Worm (Caenorhabditis elegans) whole organism, L4 larva: ENCODE results near the gene npr-21.

ENCODE experiments used
- F10B5.3 ChIP-seq: sonication (generic microtip); optimal IDR thresholded peaks from 2 replicates; lab custom pipeline; 2016; ENCODE audit warnings: mild to moderate bottlenecking, missing genetic modification characterization, missing compliant biosample characterization
- R02D3.7 ChIP-seq: fragments of 150-350 bp; sonication (generic microtip); optimal IDR thresholded peaks from 3 replicates; lab custom pipeline; 2014; ENCODE audit warnings: missing biosample characterization, missing genetic modification characterization
- Y105C5A.15 ChIP-seq: fragments of 200-800 bp; sonication (Bioruptor generic); IDR thresholded peaks from 2 replicates; pipeline ENCODE4 v1.3.6; 2022; ENCODE audit warnings: missing genetic modification characterization, missing compliant biosample characterization
- Y5F2A.4 ChIP-seq: fragments of 200-800 bp; sonication (Bioruptor generic); optimal IDR thresholded peaks from 2 replicates; lab custom pipeline; 2018; ENCODE audit warnings: mild to moderate bottlenecking, missing genetic modification characterization, missing compliant biosample characterization
- aha-1 ChIP-seq: fragments of 150-350 bp; peaks from one replicate; lab custom pipeline; 2014; ENCODE audit warnings: missing biosample characterization, missing genetic modification characterization
- ama-1 ChIP-seq: fragments of 150-350 bp; optimal IDR thresholded peaks from 2 replicates; lab custom pipeline; 2014; ENCODE audit warnings: inconsistent platforms, mixed read lengths
- arid-1 ChIP-seq: fragments of 200-800 bp; sonication (Bioruptor generic); conservative IDR thresholded peaks from 2 replicates; pipeline ENCODE4 v1.3.6; 2022; ENCODE audit warnings: missing genetic modification reagents, missing genetic modification characterization, missing compliant biosample characterization
- ceh-20 ChIP-seq: fragments of 200-800 bp; sonication (Bioruptor generic); IDR thresholded peaks from 2 replicates; pipeline ENCODE4 v1.3.6; 2022; ENCODE audit warnings: missing genetic modification reagents, missing genetic modification characterization, missing compliant biosample characterization
- ceh-28 ChIP-seq: fragments of 150-350 bp; optimal IDR thresholded peaks from 2 replicates; lab custom pipeline; 2014; ENCODE audit warnings: missing biosample characterization, missing genetic modification reagents, missing genetic modification characterization
- ces-1 ChIP-seq: fragments of 150-350 bp; sonication (generic microtip); optimal IDR thresholded peaks from 4 replicates; lab custom pipeline; 2014; ENCODE audit warnings: missing biosample characterization, missing genetic modification reagents, missing genetic modification characterization
- cey-2 ChIP-seq: sonication (generic microtip); optimal IDR thresholded peaks from 3 replicates; lab custom pipeline; 2017; ENCODE audit warnings: missing genetic modification characterization, mild to moderate bottlenecking, missing compliant biosample characterization, antibody characterized with exemption, borderline replicate concordance; ENCODE audit not compliant: insufficient read depth
- daf-12 ChIP-seq: fragments of 150-350 bp; optimal IDR thresholded peaks from 2 replicates; lab custom pipeline; 2014; ENCODE audit warnings: missing biosample characterization, missing genetic modification reagents, missing genetic modification characterization
- daf-16 ChIP-seq, 3 experiments: sonication (generic microtip); optimal IDR thresholded peaks; 2 replicates each; lab custom pipeline; 2016 to 2017; ENCODE audit warnings: missing genetic modification characterization in 3 of 3, missing genetic modification reagents in 3 of 3, mild to moderate bottlenecking in 2 of 3, missing compliant biosample characterization in 2 of 3, missing biosample characterization in 1 of 3, moderate library complexity in 1 of 3
- dmd-6 ChIP-seq: fragments of 200-800 bp; sonication (Bioruptor generic); IDR thresholded peaks from 2 replicates; pipeline ENCODE4 v1.3.6; 2022; ENCODE audit warnings: missing genetic modification reagents, missing genetic modification characterization, missing compliant biosample characterization
- dmd-9 ChIP-seq: fragments of 200-800 bp; sonication (Bioruptor generic); IDR thresholded peaks from 2 replicates; pipeline ENCODE4 v1.3.6; 2022; ENCODE audit warnings: missing genetic modification reagents, missing genetic modification characterization, missing compliant biosample characterization
- dpl-1 ChIP-seq: fragments of 150-350 bp; optimal IDR thresholded peaks from 2 replicates; lab custom pipeline; 2014; ENCODE audit warnings: missing biosample characterization, missing genetic modification reagents, missing genetic modification characterization
- duxl-1 ChIP-seq: sonication (generic microtip); optimal IDR thresholded peaks from 2 replicates; lab custom pipeline; 2016; ENCODE audit warnings: mild to moderate bottlenecking, missing genetic modification characterization, moderate library complexity, missing compliant biosample characterization; ENCODE audit not compliant: poor library complexity
- dve-1 ChIP-seq: sonication (generic microtip); optimal IDR thresholded peaks from 2 replicates; lab custom pipeline; 2017; ENCODE audit warnings: antibody characterized with exemption, mild to moderate bottlenecking, missing genetic modification characterization, missing compliant biosample characterization; ENCODE audit not compliant: insufficient read depth
- egl-27 ChIP-seq: sonication (generic microtip); optimal IDR thresholded peaks from 3 replicates; lab custom pipeline; 2017; ENCODE audit warnings: missing biosample characterization, missing genetic modification reagents, missing genetic modification characterization
- fos-1 ChIP-seq: fragments of 150-350 bp; optimal IDR thresholded peaks from 2 replicates; lab custom pipeline; 2014; ENCODE audit warnings: missing biosample characterization, missing genetic modification characterization
- hlh-11 ChIP-seq: fragments of 200-800 bp; sonication (Bioruptor generic); optimal IDR thresholded peaks from 2 replicates; lab custom pipeline; 2018; ENCODE audit warnings: mild to moderate bottlenecking, missing genetic modification characterization, missing compliant biosample characterization
- hlh-30 ChIP-seq: sonication (generic microtip); optimal IDR thresholded peaks from 2 replicates; lab custom pipeline; 2017; ENCODE audit warnings: antibody characterized with exemption, mild to moderate bottlenecking, missing genetic modification characterization, missing compliant biosample characterization; ENCODE audit not compliant: insufficient read depth
- hmg-1.1 ChIP-seq: fragments of 200-800 bp; sonication (Bioruptor generic); IDR thresholded peaks from 2 replicates; pipeline ENCODE4 v1.3.6; 2022; ENCODE audit warnings: missing genetic modification reagents, missing genetic modification characterization, missing compliant biosample characterization
- lin-13 ChIP-seq: fragments of 150-350 bp; optimal IDR thresholded peaks from 2 replicates; lab custom pipeline; 2014; ENCODE audit warnings: missing biosample characterization, missing genetic modification reagents, missing genetic modification characterization
- lin-15B ChIP-seq: fragments of 150-350 bp; sonication (generic microtip); optimal IDR thresholded peaks from 3 replicates; lab custom pipeline; 2014; ENCODE audit warnings: missing biosample characterization, missing genetic modification characterization
- lin-29 ChIP-seq: fragments of 200-800 bp; sonication (Bioruptor generic); IDR thresholded peaks from 2 replicates; pipeline ENCODE4 v1.3.6; 2022; ENCODE audit warnings: missing genetic modification reagents, missing genetic modification characterization, missing compliant biosample characterization
- lsy-2 ChIP-seq, 2 experiments: fragments of 150-350 bp in 1 of 2; sonication (generic microtip) in 1 of 2; optimal IDR thresholded peaks; 2 replicates each; lab custom pipeline; 2014 to 2017; ENCODE audit warnings: missing biosample characterization in 2 of 2, missing genetic modification characterization in 2 of 2
- mep-1 ChIP-seq: fragments of 150-350 bp; sonication (generic microtip); optimal IDR thresholded peaks from 3 replicates; lab custom pipeline; 2014; ENCODE audit warnings: missing biosample characterization, missing genetic modification characterization
- mes-2 ChIP-seq: sonication (generic microtip); optimal IDR thresholded peaks from 2 replicates; lab custom pipeline; 2016; ENCODE audit warnings: missing genotype, mild to moderate bottlenecking, missing genetic modification characterization, missing compliant biosample characterization; ENCODE audit not compliant: poor library complexity, severe bottlenecking
- mxl-2 ChIP-seq: fragments of 200-800 bp; sonication (Bioruptor generic); conservative IDR thresholded peaks from 2 replicates; pipeline ENCODE4 v1.3.6; 2022; ENCODE audit warnings: missing genetic modification reagents, missing genetic modification characterization, missing compliant biosample characterization
- nhr-11 ChIP-seq: fragments of 150-350 bp; optimal IDR thresholded peaks from 2 replicates; lab custom pipeline; 2014; ENCODE audit warnings: missing biosample characterization, missing genetic modification characterization
- nhr-28 ChIP-seq: fragments of 150-350 bp; optimal IDR thresholded peaks from 2 replicates; lab custom pipeline; 2014; ENCODE audit warnings: missing biosample characterization, missing genetic modification characterization
- nhr-41 ChIP-seq: fragments of 200-800 bp; sonication (Bioruptor generic); IDR thresholded peaks from 2 replicates; pipeline ENCODE4 v1.3.6; 2022; ENCODE audit warnings: missing genetic modification reagents, missing genetic modification characterization, missing compliant biosample characterization
- nhr-48 ChIP-seq: sonication (generic microtip); optimal IDR thresholded peaks from 2 replicates; lab custom pipeline; 2016; ENCODE audit warnings: mild to moderate bottlenecking, missing genetic modification characterization, missing compliant biosample characterization
- nhr-6 ChIP-seq: fragments of 150-350 bp; optimal IDR thresholded peaks from 2 replicates; lab custom pipeline; 2014; ENCODE audit warnings: missing biosample characterization, missing genetic modification characterization
- nhr-76 ChIP-seq: fragments of 150-350 bp; optimal IDR thresholded peaks from 2 replicates; lab custom pipeline; 2014; ENCODE audit warnings: missing biosample characterization, missing genetic modification characterization
- nhr-77 ChIP-seq: fragments of 150-350 bp; optimal IDR thresholded peaks from 2 replicates; lab custom pipeline; 2014; ENCODE audit warnings: missing biosample characterization, missing genetic modification characterization
- pha-4 ChIP-seq, 2 experiments: fragments of 150-350 bp in 1 of 2; fragments of 200-800 bp in 1 of 2; sonication (Bioruptor generic) in 1 of 2; IDR thresholded peaks in 1 of 2; optimal IDR thresholded peaks in 1 of 2; 2 replicates each; pipeline versions ENCODE4 v1.3.6 to Lab custom; 2014 to 2022; ENCODE audit warnings: missing genetic modification characterization in 2 of 2, missing genetic modification reagents in 2 of 2, missing biosample characterization in 1 of 2, missing compliant biosample characterization in 1 of 2
- saeg-2 ChIP-seq: fragments of 200-800 bp; sonication (Bioruptor generic); IDR thresholded peaks from 2 replicates; pipeline ENCODE4 v1.3.6; 2022; ENCODE audit warnings: missing genetic modification reagents, missing genetic modification characterization, missing compliant biosample characterization
- skn-1 ChIP-seq: fragments of 150-350 bp; optimal IDR thresholded peaks from 2 replicates; lab custom pipeline; 2014; ENCODE audit warnings: missing biosample characterization, missing genetic modification characterization
- snpc-1.2 ChIP-seq: fragments of 200-800 bp; sonication (Bioruptor generic); IDR thresholded peaks from 2 replicates; pipeline ENCODE4 v1.3.6; 2022; ENCODE audit warnings: missing genetic modification reagents, missing genetic modification characterization, missing compliant biosample characterization
- tra-1 ChIP-seq: fragments of 200-800 bp; sonication (Bioruptor generic); IDR thresholded peaks from 2 replicates; pipeline ENCODE4 v1.3.6; 2022; ENCODE audit warnings: missing genetic modification reagents, missing genetic modification characterization, missing compliant biosample characterization
- unc-130 ChIP-seq: sonication (generic microtip); optimal IDR thresholded peaks from 2 replicates; lab custom pipeline; 2016; ENCODE audit warnings: missing genetic modification reagents, missing genetic modification characterization, missing compliant biosample characterization
- zfp-3 ChIP-seq: fragments of 200-800 bp; sonication (Bioruptor generic); conservative IDR thresholded peaks from 2 replicates; pipeline ENCODE4 v1.3.6; 2022; ENCODE audit warnings: missing genetic modification reagents, missing genetic modification characterization, missing compliant biosample characterization
- zip-2 ChIP-seq: fragments of 150-350 bp; optimal IDR thresholded peaks from 2 replicates; lab custom pipeline; 2014; ENCODE audit warnings: missing biosample characterization, missing genetic modification characterization

Gene npr-21

ce11 chrX:17151160-17151711 is 6.5 kb downstream of the npr-21 start, which contains the start of gene mdt-1.2 (continued):
- TF ChIP-seq daf-16 (GFP tag; optimal IDR thresholded peaks at IDR 0.05; lab: Kevin White, UChicago) (no peak), daf-16 (tag; optimal IDR thresholded peaks at IDR 0.05; lab: Kevin White, UChicago) (peak; percentile 69), tra-1 (no peak), hlh-11 (tag; lab: Kevin White, UChicago) (peak; percentile 75), aha-1 (tag; lab: Kevin White, UChicago) (peak; percentile 93), mxl-2 (GFP tag; lab: Robert Waterston, UW) (no peak), nhr-11 (tag; lab: Kevin White, UChicago) (peak; percentile 3), nhr-77 (tag; lab: Kevin White, UChicago) (peak; percentile 15), duxl-1 (tag; lab: Kevin White, UChicago) (no peak), zfp-3 (GFP tag; lab: Robert Waterston, UW) (no peak), R02D3.7 (tag; lab: Kevin White, UChicago) (no peak), lin-13 (peak; percentile 1), ceh-20 (no peak), unc-130 (GFP tag; lab: Kevin White, UChicago) (no peak), dpl-1 (peak; percentile 66), Y105C5A.15 (GFP tag; lab: Robert Waterston, UW) (no peak), ama-1 (lab: Kevin White, UChicago) (no peak), mep-1 (tag; lab: Kevin White, UChicago) (peak; percentile 86), nhr-48 (tag; lab: Kevin White, UChicago) (peak; percentile 8), hlh-30 (peak; percentile 61), F10B5.3 (tag; lab: Kevin White, UChicago) (no peak), dmd-9 (GFP tag; lab: Robert Waterston, UW) (0 out of 2 replicates have a peak, but pooled peaks have one; percentile 7), mes-2 (tag; lab: Kevin White, UChicago) (peak; percentile 88), ces-1 (GFP tag; lab: Kevin White, UChicago) (no peak), pha-4 (GFP tag; IDR thresholded peaks at IDR 0.05; lab: Robert Waterston, UW) (peak; percentile 47; the same call in 1 of the 2 replicates), pha-4 (tag; optimal IDR thresholded peaks at IDR 0.05; lab: Kevin White, UChicago) (peak; percentile 85), nhr-28 (tag; lab: Kevin White, UChicago) (peak; percentile 66)

ce11 chrX:17149877-17150490 is 7.8 kb downstream of the npr-21 start, which contains the start of gene T23C6.4:
Gene T23C6.4, minus strand, starts transcription at chrX:17149927.
- TF ChIP-seq zip-2 (tag; lab: Kevin White, UChicago) (no peak), hmg-1.1 (GFP tag; lab: Robert Waterston, UW) (0 out of 2 replicates have a peak, but pooled peaks have one; percentile 37), aha-1 (tag; lab: Kevin White, UChicago) (peak; percentile 65)

- TF ChIP-seq dmd-6 (GFP tag; lab: Robert Waterston, UW) (0 out of 2 replicates have a peak, but pooled peaks have one; percentile 6), dmd-9 (GFP tag; lab: Robert Waterston, UW) (no peak), daf-12 (no peak), nhr-6 (tag; lab: Kevin White, UChicago) (peak; percentile 99), hlh-11 (tag; lab: Kevin White, UChicago) (peak; percentile 22), nhr-41 (no peak), lsy-2 (tag; optimal IDR thresholded peaks at IDR 0.05; lab: Kevin White, UChicago) (no peak), cey-2 (tag; lab: Kevin White, UChicago) (no peak), Y105C5A.15 (GFP tag; lab: Robert Waterston, UW) (no peak), snpc-1.2 (no peak), aha-1 (tag; lab: Kevin White, UChicago) (no peak), ceh-28 (tag; lab: Kevin White, UChicago) (no peak), lin-15B (no peak), skn-1 (tag; lab: Kevin White, UChicago) (no peak), nhr-76 (no peak), egl-27 (tag; lab: Kevin White, UChicago) (no peak), dve-1 (peak; percentile 9), saeg-2 (GFP tag; lab: Robert Waterston, UW) (no peak), nhr-28 (tag; lab: Kevin White, UChicago) (peak; percentile 72), arid-1 (no peak), fos-1 (no peak), hlh-30 (no peak), lin-29 (no peak), Y5F2A.4 (no peak)
Measured at ce11 chrX:17146545-17146944, 11.2 kb downstream of the npr-21 start.
